Fruit fly (Drosophila melanogaster) whole organism, embryonic: ENCODE results near the gene Mst89B.
A peak's percentile ranks its signal among the peaks of the same experiment; 100 is the strongest.

Experiments
- Awh ChIP-seq: fragments of 200-800 bp; sonication (Bioruptor generic); IDR thresholded peaks from 2 replicates; pipeline ENCODE4, ENCODE4 v1.3.6; 2022; ENCODE audit warnings: missing biosample characterization, missing genetic modification characterization
- CG10366 ChIP-seq: fragments of 200-800 bp; sonication (Bioruptor generic); IDR thresholded peaks from 2 replicates; pipeline ENCODE4 v1.3.6; 2022; ENCODE audit warnings: missing biosample characterization, missing genetic modification characterization
- CG10462 ChIP-seq: fragments of 200-800 bp; sonication (Bioruptor generic); optimal IDR thresholded peaks from 2 replicates; lab custom pipeline; 2016; ENCODE audit warnings: missing biosample characterization, missing genetic modification characterization
- CG1233 ChIP-seq: fragments of 200-800 bp; sonication (Bioruptor generic); optimal IDR thresholded peaks from 4 replicates; lab custom pipeline; 2018; ENCODE audit warnings: missing biosample characterization, mild to moderate bottlenecking, missing genetic modification characterization
- CG13894 ChIP-seq: fragments of 200-800 bp; sonication (Bioruptor generic); optimal IDR thresholded peaks from 3 replicates; lab custom pipeline; 2018; ENCODE audit warnings: missing biosample characterization, mild to moderate bottlenecking, missing genetic modification characterization, moderate library complexity
- CG14710 ChIP-seq: fragments of 200-800 bp; sonication (Bioruptor generic); optimal IDR thresholded peaks from 3 replicates; lab custom pipeline; 2019; ENCODE audit warnings: missing biosample characterization, mild to moderate bottlenecking, missing genetic modification characterization, moderate library complexity
- CG15073 ChIP-seq: fragments of 200-800 bp; sonication (Bioruptor generic); optimal IDR thresholded peaks from 2 replicates; lab custom pipeline; 2016; ENCODE audit warnings: missing biosample characterization, missing genetic modification characterization
- CG1529 ChIP-seq: fragments of 200-800 bp; sonication (Bioruptor generic); optimal IDR thresholded peaks from 3 replicates; lab custom pipeline; 2018; ENCODE audit warnings: missing biosample characterization, missing genetic modification characterization
- CG15479 ChIP-seq: fragments of 200-800 bp; sonication (Bioruptor generic); optimal IDR thresholded peaks from 3 replicates; lab custom pipeline; 2019; ENCODE audit warnings: missing biosample characterization, mild to moderate bottlenecking, missing genetic modification characterization, moderate library complexity
- CG15514 ChIP-seq: fragments of 200-800 bp; sonication (Bioruptor generic); optimal IDR thresholded peaks from 3 replicates; lab custom pipeline; 2017; ENCODE audit warnings: missing biosample characterization, missing genetic modification characterization, mild to moderate bottlenecking, moderate library complexity, missing genetic modification reagents
- CG15601 ChIP-seq: fragments of 200-800 bp; sonication (Bioruptor generic); optimal IDR thresholded peaks from 3 replicates; lab custom pipeline; 2019; ENCODE audit warnings: missing biosample characterization, mild to moderate bottlenecking, missing genetic modification characterization, moderate library complexity
- CG1647 ChIP-seq: fragments of 200-800 bp; sonication (Bioruptor generic); optimal IDR thresholded peaks from 3 replicates; lab custom pipeline; 2016; ENCODE audit warnings: missing biosample characterization, missing genetic modification characterization
- CG30403 ChIP-seq: fragments of 200-800 bp; sonication (Bioruptor generic); optimal IDR thresholded peaks from 3 replicates; lab custom pipeline; 2016; ENCODE audit warnings: missing biosample characterization, missing genetic modification characterization
- CG3847 ChIP-seq: fragments of 200-800 bp; sonication (Bioruptor generic); IDR thresholded peaks from 2 replicates; pipeline ENCODE4 v1.3.6; 2022; ENCODE audit warnings: missing biosample characterization, missing genetic modification characterization
- CG3995 ChIP-seq: fragments of 200-800 bp; sonication (Bioruptor generic); optimal IDR thresholded peaks from 3 replicates; lab custom pipeline; 2016; ENCODE audit warnings: missing biosample characterization, missing genetic modification characterization
- CG4360 ChIP-seq: fragments of 200-800 bp; sonication (Bioruptor generic); IDR thresholded peaks from 2 replicates; pipeline ENCODE4 v1.3.6; 2022; ENCODE audit warnings: missing biosample characterization, missing genetic modification characterization
- CG6272 ChIP-seq: fragments of 200-800 bp; sonication (Bioruptor generic); IDR thresholded peaks from 2 replicates; pipeline ENCODE4 v1.3.6; 2022; ENCODE audit warnings: missing biosample characterization, missing genetic modification characterization
- CG6791 ChIP-seq: fragments of 200-800 bp; sonication (Bioruptor generic); IDR thresholded peaks from 3 replicates; pipeline ENCODE4 v1.3.6; 2022; ENCODE audit warnings: missing biosample characterization, missing genetic modification characterization; ENCODE audit not compliant: partially characterized antibody
- CG7745 ChIP-seq: fragments of 200-800 bp; sonication (Bioruptor generic); optimal IDR thresholded peaks from 2 replicates; lab custom pipeline; 2018; ENCODE audit warnings: missing biosample characterization, mild to moderate bottlenecking, missing genetic modification characterization, moderate library complexity
- CG9797 ChIP-seq: fragments of 200-800 bp; sonication (Bioruptor generic); optimal IDR thresholded peaks from 3 replicates; lab custom pipeline; 2018; ENCODE audit warnings: missing biosample characterization, mild to moderate bottlenecking, missing genetic modification characterization
- CoRest ChIP-seq: fragments of 200-800 bp; sonication (Bioruptor generic); optimal IDR thresholded peaks from 3 replicates; lab custom pipeline; 2018; ENCODE audit warnings: missing biosample characterization, mild to moderate bottlenecking, missing genetic modification characterization, moderate library complexity
- CrebB ChIP-seq: fragments of 200-800 bp; sonication (Bioruptor generic); optimal IDR thresholded peaks from 3 replicates; lab custom pipeline; 2018; ENCODE audit warnings: missing biosample characterization, mild to moderate bottlenecking, missing genetic modification characterization
- D19B ChIP-seq: fragments of 200-800 bp; sonication (Bioruptor generic); optimal IDR thresholded peaks from 2 replicates; lab custom pipeline; 2017; ENCODE audit warnings: missing biosample characterization, mild to moderate bottlenecking, missing genetic modification characterization
- Ets65A ChIP-seq: fragments of 200-800 bp; sonication (Bioruptor generic); peaks from one replicate; lab custom pipeline; 2016; ENCODE audit warnings: missing biosample characterization, missing genetic modification characterization
- HLH3B ChIP-seq: fragments of 200-800 bp; sonication (Bioruptor generic); IDR thresholded peaks from 2 replicates; pipeline ENCODE4 v1.3.6; 2022; ENCODE audit warnings: missing biosample characterization, missing genetic modification characterization
- Hr3 ChIP-seq: fragments of 200-800 bp; sonication (Bioruptor generic); optimal IDR thresholded peaks from 3 replicates; lab custom pipeline; 2016; ENCODE audit warnings: missing biosample characterization, missing genetic modification characterization
- Nf-YA ChIP-seq: fragments of 200-800 bp; sonication (Bioruptor generic); IDR thresholded peaks from 2 replicates; pipeline ENCODE4 v1.3.6; 2022; ENCODE audit warnings: missing biosample characterization, missing genetic modification characterization
- Optix ChIP-seq: fragments of 200-800 bp; sonication (Bioruptor generic); IDR thresholded peaks from 3 replicates; pipeline ENCODE4 v1.3.6; 2022; ENCODE audit warnings: missing biosample characterization, missing genetic modification characterization
- PHDP ChIP-seq: fragments of 200-800 bp; sonication (Bioruptor generic); optimal IDR thresholded peaks from 3 replicates; lab custom pipeline; 2018; ENCODE audit warnings: missing biosample characterization, mild to moderate bottlenecking, missing genetic modification characterization, moderate library complexity
- Ravus ChIP-seq: fragments of 200-800 bp; sonication (Bioruptor generic); IDR thresholded peaks from 2 replicates; pipeline ENCODE4 v1.3.6; 2022; ENCODE audit warnings: missing biosample characterization, missing genetic modification characterization
- Sin3A ChIP-seq: fragments of >200 bp; optimal IDR thresholded peaks from 2 replicates; lab custom pipeline; 2018
- Sox100B ChIP-seq: fragments of 200-800 bp; sonication (Bioruptor generic); optimal IDR thresholded peaks from 3 replicates; lab custom pipeline; 2018; ENCODE audit warnings: missing biosample characterization, mild to moderate bottlenecking, missing genetic modification characterization
- TFAM ChIP-seq: fragments of 200-800 bp; sonication (Bioruptor generic); optimal IDR thresholded peaks from 2 replicates; lab custom pipeline; 2017; ENCODE audit warnings: missing biosample characterization, missing genetic modification characterization, inconsistent platforms
- Usf ChIP-seq: fragments of 200-800 bp; sonication (Bioruptor generic); optimal IDR thresholded peaks from 2 replicates; lab custom pipeline; 2017; ENCODE audit warnings: missing genotype, missing biosample characterization, missing genetic modification characterization
- ab ChIP-seq: fragments of 200-800 bp; sonication (Bioruptor generic); optimal IDR thresholded peaks from 2 replicates; lab custom pipeline; 2016; ENCODE audit warnings: missing biosample characterization, missing genetic modification characterization
- abd-A ChIP-seq: fragments of 200-800 bp; sonication (Bioruptor generic); optimal IDR thresholded peaks from 3 replicates; lab custom pipeline; 2019; ENCODE audit warnings: missing biosample characterization, mild to moderate bottlenecking, missing genetic modification characterization, moderate library complexity
- dan ChIP-seq: fragments of 200-800 bp; sonication (Bioruptor generic); IDR thresholded peaks from 2 replicates; pipeline ENCODE4 v1.3.6; 2022; ENCODE audit warnings: missing biosample characterization, missing genetic modification characterization
- dm ChIP-seq: fragments of 200-800 bp; sonication (Bioruptor generic); optimal IDR thresholded peaks from 3 replicates; lab custom pipeline; 2016; ENCODE audit warnings: missing biosample characterization, missing genetic modification characterization
- h ChIP-seq: fragments of >200 bp; optimal IDR thresholded peaks from 2 replicates; lab custom pipeline; 2017
- insv ChIP-seq, 2 experiments: fragments of 200-800 bp; sonication (Bioruptor generic); optimal IDR thresholded peaks; 3 replicates each; lab custom pipeline; 2016 to 2018; ENCODE audit warnings: missing biosample characterization in 2 of 2, missing genetic modification characterization in 2 of 2
- pita ChIP-seq: fragments of 200-800 bp; sonication (Bioruptor generic); optimal IDR thresholded peaks from 2 replicates; lab custom pipeline; 2017; ENCODE audit warnings: missing biosample characterization, mild to moderate bottlenecking, missing genetic modification characterization
- pros ChIP-seq: fragments of 200-800 bp; sonication (Bioruptor generic); optimal IDR thresholded peaks from 3 replicates; lab custom pipeline; 2019; ENCODE audit warnings: missing biosample characterization, mild to moderate bottlenecking, missing genetic modification characterization, moderate library complexity
- pzg ChIP-seq: fragments of 200-800 bp; sonication (Bioruptor generic); optimal IDR thresholded peaks from 3 replicates; lab custom pipeline; 2018; ENCODE audit warnings: missing biosample characterization, mild to moderate bottlenecking, missing genetic modification characterization, moderate library complexity
- ro ChIP-seq: fragments of 200-800 bp; sonication (Bioruptor generic); IDR thresholded peaks from 2 replicates; pipeline ENCODE4 v1.3.6; 2022; ENCODE audit warnings: missing biosample characterization, missing genetic modification characterization
- row ChIP-seq: fragments of 200-800 bp; sonication (Bioruptor generic); IDR thresholded peaks from 3 replicates; pipeline ENCODE4 v1.3.6; 2022; ENCODE audit warnings: missing biosample characterization, missing genetic modification characterization
- slbo ChIP-seq: fragments of 200-800 bp; sonication (Bioruptor generic); IDR thresholded peaks from 2 replicates; pipeline ENCODE4 v1.3.6; 2022; ENCODE audit warnings: missing biosample characterization, missing genetic modification characterization
- slp2 ChIP-seq: fragments of 200-800 bp; sonication (Bioruptor generic); optimal IDR thresholded peaks from 2 replicates; lab custom pipeline; 2016; ENCODE audit warnings: missing biosample characterization, missing genetic modification characterization
- sqz ChIP-seq: fragments of 200-800 bp; sonication (Bioruptor generic); optimal IDR thresholded peaks from 3 replicates; lab custom pipeline; 2018; ENCODE audit warnings: missing biosample characterization, mild to moderate bottlenecking, missing genetic modification characterization
- ttk ChIP-seq: fragments of 200-800 bp; sonication (Bioruptor generic); IDR thresholded peaks from 2 replicates; pipeline ENCODE4 v2.1.2; 2022; ENCODE audit warnings: missing biosample characterization, missing genetic modification characterization
- tup ChIP-seq: fragments of 200-800 bp; sonication (Bioruptor generic); optimal IDR thresholded peaks from 2 replicates; lab custom pipeline; 2016; ENCODE audit warnings: missing biosample characterization, mild to moderate bottlenecking, missing genetic modification characterization, moderate library complexity
- usp ChIP-seq: fragments of >200 bp; optimal IDR thresholded peaks from 2 replicates; lab custom pipeline; 2017; ENCODE audit warnings: missing biosample characterization, missing genetic modification characterization
- vfl ChIP-seq: fragments of 200-800 bp; sonication (Bioruptor generic); optimal IDR thresholded peaks from 2 replicates; lab custom pipeline; 2016; ENCODE audit warnings: missing biosample characterization, missing genetic modification characterization

Gene Mst89B

DNA sequence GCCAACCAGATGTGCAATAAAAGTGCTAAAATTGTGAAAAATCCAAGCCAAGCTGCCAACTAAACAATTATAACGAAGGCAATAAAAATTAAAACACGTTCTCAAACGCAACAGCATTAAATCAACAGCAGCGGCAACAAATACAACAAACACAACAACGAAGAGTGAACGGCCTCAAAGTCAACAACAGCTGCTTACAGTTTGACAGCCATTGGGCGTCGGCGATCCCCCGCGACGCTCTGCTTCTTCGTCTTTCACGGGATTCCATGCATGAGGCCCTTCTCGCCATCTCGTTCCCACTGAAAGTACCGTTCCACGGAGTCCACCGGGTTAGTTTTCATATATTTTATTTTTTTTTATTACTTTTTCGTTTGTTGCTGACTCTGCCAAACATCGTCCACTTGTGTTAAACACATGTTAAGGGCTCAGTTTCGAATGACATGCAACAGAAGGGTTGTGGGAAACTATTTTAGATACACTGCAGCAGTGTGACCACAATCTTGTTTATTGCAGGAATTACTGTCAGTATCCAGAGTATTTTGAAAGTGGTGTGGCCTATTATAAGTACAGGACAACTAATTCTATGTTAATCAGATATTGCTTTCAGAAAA is 15.4 kb downstream of the Mst89B start (continued):
- no peak for TF ChIP-seq PHDP (tag; lab: Kevin White, UChicago)
- no peak for TF ChIP-seq CG15514 (GFP tag; lab: Kevin White, UChicago)
- TF ChIP-seq Sox100B (GFP tag; lab: Kevin White, UChicago), result peak; percentile 27
- TF ChIP-seq CG4360 (GFP tag; lab: Robert Waterston, UW), result peak; percentile 91
- no peak for TF ChIP-seq D19B (GFP tag; lab: Kevin White, UChicago)
- TF ChIP-seq Ravus, result no peak
- TF ChIP-seq CrebB (tag; lab: Kevin White, UChicago), result no peak
- TF ChIP-seq CG15479, result no peak
- TF ChIP-seq HLH3B, result no peak
- peak; percentile 76 for TF ChIP-seq sqz (GFP tag; lab: Kevin White, UChicago)
- no peak for TF ChIP-seq usp (GFP tag; lab: Kevin White, UChicago)
- TF ChIP-seq slbo, result no peak
- TF ChIP-seq CG3995 (GFP tag; lab: Kevin White, UChicago), result no peak
- no peak for TF ChIP-seq CG10366 (GFP tag; lab: Robert Waterston, UW)
- no peak for TF ChIP-seq abd-A (tag; lab: Kevin White, UChicago)
- TF ChIP-seq CG3847 (GFP tag; lab: Robert Waterston, UW), result no peak
- no peak for TF ChIP-seq ab (GFP tag; lab: Kevin White, UChicago)
- TF ChIP-seq dm (GFP tag; lab: Kevin White, UChicago), result peak; percentile 45
- no peak for TF ChIP-seq CG9797 (GFP tag; lab: Kevin White, UChicago)
- TF ChIP-seq pzg (GFP tag; lab: Kevin White, UChicago), result no peak
- TF ChIP-seq vfl (GFP tag; lab: Kevin White, UChicago), result no peak
- TF ChIP-seq h (lab: Kevin White, UChicago), result no peak
- TF ChIP-seq Optix (GFP tag; lab: Robert Waterston, UW), result no peak
- no peak for TF ChIP-seq ttk (GFP tag; lab: Robert Waterston, UW)
- TF ChIP-seq Nf-YA (GFP tag; lab: Robert Waterston, UW), result no peak
- no peak for TF ChIP-seq Ets65A
- TF ChIP-seq pros (GFP tag; lab: Kevin White, UChicago), result peak; percentile 68
- no peak for TF ChIP-seq dan (GFP tag; lab: Robert Waterston, UW)
- TF ChIP-seq CG1233 (GFP tag; lab: Kevin White, UChicago), result peak; percentile 13
- no peak for TF ChIP-seq ro (GFP tag; lab: Robert Waterston, UW)
- TF ChIP-seq CG14710 (tag; lab: Kevin White, UChicago), result peak; percentile 96
- peak in 1 of 2 experiments; percentile 53 for TF ChIP-seq insv (GFP tag; optimal IDR thresholded peaks at IDR 0.05; lab: Kevin White, UChicago)
- TF ChIP-seq CG7745 (tag; lab: Kevin White, UChicago), result no peak
- no peak for TF ChIP-seq tup (GFP tag; lab: Kevin White, UChicago)
- no peak for TF ChIP-seq CG15073 (GFP tag; lab: Kevin White, UChicago)
- TF ChIP-seq CG1647 (GFP tag; lab: Kevin White, UChicago), result no peak
- TF ChIP-seq CG13894 (tag; lab: Kevin White, UChicago), result no peak
- TF ChIP-seq slp2 (GFP tag; lab: Kevin White, UChicago), result no peak
- TF ChIP-seq CG6791 (GFP tag; lab: Robert Waterston, UW), result peak; percentile 48; the same call in 1 of the 3 replicates
- TF ChIP-seq Hr3 (GFP tag; lab: Kevin White, UChicago), result no peak
- TF ChIP-seq pita (GFP tag; lab: Kevin White, UChicago), result no peak
- TF ChIP-seq CG30403, result no peak
- TF ChIP-seq row (GFP tag; lab: Robert Waterston, UW), result no peak
- TF ChIP-seq TFAM, result no peak
- no peak for TF ChIP-seq CG15601 (tag; lab: Kevin White, UChicago)
- TF ChIP-seq Sin3A (lab: Kevin White, UChicago), result no peak
- TF ChIP-seq CG10462 (GFP tag; lab: Kevin White, UChicago), result peak; percentile 33
- TF ChIP-seq CG6272 (GFP tag; lab: Robert Waterston, UW), result no peak
- TF ChIP-seq Usf (GFP tag; lab: Kevin White, UChicago), result no peak
- no peak for TF ChIP-seq CoRest (tag; lab: Kevin White, UChicago)
- TF ChIP-seq Awh, result no peak
- no peak for TF ChIP-seq CG1529 (GFP tag; lab: Kevin White, UChicago)
